Worm (Caenorhabditis elegans) whole organism, L4/young adult: ENCODE measurements around the gene clec-55.
"Not testable (repeated sequence)": the region's sequence is repeated elsewhere in the genome, so short reads cannot be mapped to it uniquely, and the experiment has no call there.

Source experiments
- W03F9.2 ChIP-seq: fragments of 150-350 bp; optimal IDR thresholded peaks from 2 replicates; lab custom pipeline; 2014; ENCODE audit warnings: missing biosample characterization, missing genetic modification characterization
- dao-5 ChIP-seq: sonication (generic microtip); optimal IDR thresholded peaks from 2 replicates; lab custom pipeline; 2016; ENCODE audit warnings: missing genotype, missing genetic modification characterization, moderate library complexity, missing compliant biosample characterization
- him-1 ChIP-seq: sonication (generic microtip); optimal IDR thresholded peaks from 2 replicates; lab custom pipeline; 2016; ENCODE audit warnings: missing genotype, missing genetic modification reagents, missing genetic modification characterization, missing compliant biosample characterization

The clec-55 gene

DNA sequence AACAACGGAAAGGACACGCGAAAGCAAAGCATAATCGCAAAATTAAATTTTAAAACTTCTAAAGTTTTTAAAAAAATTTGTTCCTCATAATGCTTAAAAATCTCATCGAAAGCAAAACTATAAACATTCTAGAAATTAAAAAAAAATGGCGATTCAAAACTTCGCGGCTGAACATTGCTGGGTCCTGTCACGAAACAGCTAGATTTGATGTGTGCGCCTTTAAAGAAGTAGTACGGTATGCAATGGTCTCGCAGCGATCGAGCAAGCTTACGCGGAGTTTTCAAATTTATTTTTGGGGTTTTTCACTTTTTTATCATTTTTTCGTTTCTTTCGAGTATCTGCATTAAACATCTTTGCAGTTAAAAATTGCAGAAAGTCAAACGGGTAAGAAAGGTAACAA, 22.0 kb upstream of the clec-55 start, which contains the start of gene coh-3:
Gene coh-3 (plus strand): TSS at position 353 of the 400 bp plus-strand sequence.
- TF ChIP-seq him-1 (tag; lab: Kevin White, UChicago): no peak
- no peak for TF ChIP-seq dao-5 (tag; lab: Kevin White, UChicago)
- peak; percentile 48 for TF ChIP-seq W03F9.2 (tag; lab: Kevin White, UChicago)

DNA sequence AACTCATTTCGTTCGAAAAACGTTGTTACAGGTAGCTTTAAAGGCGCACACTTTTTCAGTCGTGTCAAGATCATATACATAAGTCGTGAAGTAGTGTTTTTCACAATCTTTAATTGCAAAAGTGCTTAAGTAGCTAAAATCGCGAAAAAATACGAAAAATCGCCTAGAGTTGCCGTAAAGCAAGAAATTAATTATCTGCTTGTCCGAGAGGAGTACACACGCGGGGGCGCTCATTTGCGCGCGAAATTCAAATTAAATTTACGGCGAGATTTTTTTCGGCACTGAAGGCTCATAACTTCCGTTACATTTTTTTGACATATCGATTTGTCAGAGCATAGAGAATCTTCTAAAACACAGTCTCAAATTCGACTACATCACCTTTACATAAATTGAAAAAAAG, 19.0 kb upstream of the clec-55 start:
- TF ChIP-seq dao-5 (tag; lab: Kevin White, UChicago) (no peak), W03F9.2 (tag; lab: Kevin White, UChicago) (no peak)

DNA sequence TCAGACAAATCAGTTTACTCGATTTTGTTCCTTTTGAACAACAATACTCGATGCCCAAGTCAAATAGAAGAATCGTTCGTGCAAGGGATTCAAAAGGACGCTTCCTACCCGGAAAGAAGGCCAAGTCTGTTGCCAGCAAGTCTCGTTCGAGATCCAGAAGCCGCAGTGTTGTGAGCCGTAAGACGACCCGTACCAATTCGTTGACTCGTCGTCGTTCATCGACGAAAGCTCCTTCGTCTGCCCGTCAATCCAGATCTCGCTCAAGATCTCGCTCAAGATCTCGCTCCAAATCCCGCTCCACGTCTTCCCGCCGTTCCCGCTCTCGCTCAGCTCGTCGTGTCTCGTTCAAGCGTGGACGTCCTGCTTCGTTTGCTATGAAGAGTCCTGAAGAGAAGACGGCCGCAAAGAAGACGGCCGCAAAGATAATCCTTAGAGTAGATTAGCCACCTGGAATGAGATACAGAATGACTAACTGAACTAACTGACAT, 18.4 kb upstream of the clec-55 start, which contains the start of gene F08H9.2:
Gene F08H9.2 (plus strand): TSS at position 51 of the 488 bp plus-strand sequence.
- TF ChIP-seq him-1 (tag; lab: Kevin White, UChicago) (no peak), dao-5 (tag; lab: Kevin White, UChicago) (no peak), W03F9.2 (tag; lab: Kevin White, UChicago) (no peak)

DNA sequence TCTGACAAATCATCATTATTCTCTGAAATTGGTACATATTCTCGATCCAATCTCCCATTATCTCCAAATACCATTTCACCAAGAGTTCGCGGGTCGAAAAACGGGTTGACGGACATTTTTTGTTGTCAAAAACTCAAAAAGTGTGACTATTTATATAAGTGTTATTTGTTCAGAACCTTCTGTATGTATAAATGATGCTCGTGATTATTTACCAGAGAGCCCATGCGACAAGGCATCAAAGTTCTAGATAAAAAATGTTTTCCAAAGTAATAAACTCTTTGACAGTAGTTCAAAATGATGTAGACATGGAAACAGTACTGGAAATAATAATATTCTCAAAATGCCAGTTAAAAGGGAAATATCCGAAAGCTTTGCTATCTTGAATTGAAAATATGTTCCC, 16.4 kb upstream of the clec-55 start:
- TF ChIP-seq him-1 (tag; lab: Kevin White, UChicago) (no peak), W03F9.2 (tag; lab: Kevin White, UChicago) (no peak), dao-5 (tag; lab: Kevin White, UChicago) (no peak)

DNA sequence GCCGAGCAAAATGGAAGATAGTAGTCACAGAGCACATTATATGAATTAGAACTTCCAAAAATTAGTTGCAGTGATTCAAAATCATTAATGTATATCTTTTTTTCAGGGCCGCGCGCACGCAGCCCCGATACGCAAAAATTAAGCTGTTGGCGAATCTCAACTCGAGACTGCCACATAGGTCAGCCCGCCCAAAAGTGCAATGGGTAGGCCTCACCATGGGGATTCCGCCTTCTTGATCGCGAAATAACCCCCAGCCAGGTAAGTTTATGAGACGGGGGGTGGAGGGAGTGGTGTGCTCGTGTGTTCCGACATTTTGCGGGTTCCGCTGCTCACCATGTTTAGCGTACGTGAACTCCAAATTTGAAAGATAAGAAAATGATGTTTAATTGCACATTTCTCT, 16.0 kb upstream of the clec-55 start, which contains the start of gene F08H9.3:
Gene F08H9.3 (minus strand): TSS at position 252 of the 400 bp plus-strand sequence.
- not testable (repeated sequence) for TF ChIP-seq him-1, dao-5, W03F9.2 (tag; lab: Kevin White, UChicago)

DNA sequence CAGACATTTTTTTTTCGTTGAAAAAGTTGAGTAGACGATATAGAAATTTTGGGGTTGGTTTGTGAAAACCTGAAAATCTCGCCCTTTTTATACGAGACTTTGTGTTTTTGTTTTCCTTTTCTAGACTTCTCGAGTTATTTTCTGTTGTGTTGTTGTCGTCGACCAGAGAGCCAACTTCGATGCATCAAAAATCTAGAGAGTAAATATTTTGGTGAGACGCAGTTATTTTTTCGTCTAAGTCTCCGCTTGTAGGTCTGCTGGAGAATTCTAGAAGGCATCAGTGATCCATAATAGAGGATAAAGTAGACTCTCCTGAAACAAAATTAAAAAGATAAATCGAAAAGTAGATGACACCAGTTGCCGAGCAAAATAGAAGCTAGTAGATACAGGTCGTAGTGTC, 14.7 kb upstream of the clec-55 start, which contains the start of gene F08H9.4:
Gene F08H9.4 (minus strand): TSS at position 61 of the 400 bp plus-strand sequence.
- TF ChIP-seq dao-5 (tag; lab: Kevin White, UChicago): no peak
- no peak for TF ChIP-seq W03F9.2 (tag; lab: Kevin White, UChicago)
- TF ChIP-seq him-1 (tag; lab: Kevin White, UChicago): no peak

DNA sequence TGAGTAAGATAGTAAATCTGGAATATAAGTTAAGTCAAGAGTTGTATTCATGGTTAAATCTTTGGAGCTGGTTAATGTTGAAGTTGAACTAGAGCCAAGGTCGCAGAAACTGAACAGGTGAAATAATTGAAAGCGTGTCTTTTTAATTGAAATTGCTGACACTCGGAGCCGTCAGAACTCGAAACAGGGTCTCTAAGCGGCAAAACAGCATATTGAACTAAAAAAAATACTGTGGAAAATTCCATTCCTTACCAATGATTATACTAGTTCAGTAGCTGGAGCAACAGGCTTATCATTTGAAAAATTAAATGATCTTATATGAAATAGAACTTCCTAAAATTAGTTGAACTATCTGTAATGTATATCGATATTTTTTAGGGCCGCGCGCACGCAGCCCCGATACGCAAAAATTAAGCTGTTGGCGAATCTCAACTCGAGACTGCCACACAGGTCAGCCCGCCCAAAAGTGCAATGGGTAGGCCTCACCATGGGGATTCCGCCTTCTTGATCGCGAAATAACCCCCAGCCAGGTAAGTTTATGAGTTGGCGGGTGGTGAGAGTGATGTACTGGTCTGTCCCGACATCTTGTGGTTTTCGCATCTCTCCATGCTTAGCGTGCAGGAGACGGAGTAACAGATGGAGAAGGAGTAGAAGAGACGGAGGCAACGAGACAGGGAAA, 10.7 kb upstream of the clec-55 start, which contains the start of gene srz-97:
Gene srz-97 (minus strand): TSS at position 51 of the 679 bp plus-strand sequence.
- TF ChIP-seq him-1 (tag; lab: Kevin White, UChicago) (no peak), dao-5 (tag; lab: Kevin White, UChicago) (no peak), W03F9.2 (tag; lab: Kevin White, UChicago) (no peak)

DNA sequence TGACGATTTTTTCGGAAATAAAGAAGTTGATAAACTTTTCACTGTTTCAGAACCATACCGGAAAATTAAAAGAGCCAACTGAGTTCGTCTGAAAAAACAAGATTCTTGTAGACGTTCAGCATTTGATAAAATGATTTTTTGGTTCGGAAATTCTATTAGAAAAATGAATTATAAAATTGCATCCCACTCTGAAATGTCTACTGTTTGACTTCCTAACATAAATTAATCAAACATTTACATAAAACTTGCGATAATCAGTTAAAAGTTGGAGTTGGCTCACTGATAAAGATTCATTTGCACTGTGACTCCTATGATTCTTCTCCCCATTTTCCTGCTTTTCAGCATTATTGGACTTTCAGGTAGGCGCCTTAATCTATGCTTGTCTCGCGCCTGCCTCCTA, 10.1 kb upstream of the clec-55 start, which contains the start of gene clec-57:
Gene clec-57 (plus strand): TSS at position 301 of the 400 bp plus-strand sequence.
- TF ChIP-seq him-1 (tag; lab: Kevin White, UChicago): no peak
- TF ChIP-seq dao-5 (tag; lab: Kevin White, UChicago): no peak
- no peak for TF ChIP-seq W03F9.2 (tag; lab: Kevin White, UChicago)

DNA sequence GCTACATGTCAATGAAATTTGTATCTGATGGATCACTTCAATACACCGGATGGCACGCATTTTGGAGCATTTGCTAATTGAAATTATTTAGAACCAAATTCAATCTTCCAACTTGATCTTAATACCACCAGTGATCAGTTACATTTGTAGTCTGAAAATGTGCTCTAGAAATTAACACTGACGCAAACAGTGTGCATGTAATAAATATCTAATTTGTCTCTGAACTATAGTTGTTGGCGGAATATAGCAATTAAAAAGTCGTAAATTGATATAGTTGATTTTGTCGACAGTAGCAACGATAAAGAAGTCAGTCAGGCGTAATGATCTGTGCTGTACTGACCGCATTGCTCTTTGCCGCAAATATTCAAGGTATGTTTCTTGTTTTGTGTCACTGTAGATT, 6.8 kb upstream of the clec-55 start, which contains the start of gene clec-227:
Gene clec-227 (plus strand): TSS at position 301 of the 400 bp plus-strand sequence.
- TF ChIP-seq W03F9.2 (tag; lab: Kevin White, UChicago) (no peak), dao-5 (tag; lab: Kevin White, UChicago) (no peak), him-1 (tag; lab: Kevin White, UChicago) (no peak)

DNA sequence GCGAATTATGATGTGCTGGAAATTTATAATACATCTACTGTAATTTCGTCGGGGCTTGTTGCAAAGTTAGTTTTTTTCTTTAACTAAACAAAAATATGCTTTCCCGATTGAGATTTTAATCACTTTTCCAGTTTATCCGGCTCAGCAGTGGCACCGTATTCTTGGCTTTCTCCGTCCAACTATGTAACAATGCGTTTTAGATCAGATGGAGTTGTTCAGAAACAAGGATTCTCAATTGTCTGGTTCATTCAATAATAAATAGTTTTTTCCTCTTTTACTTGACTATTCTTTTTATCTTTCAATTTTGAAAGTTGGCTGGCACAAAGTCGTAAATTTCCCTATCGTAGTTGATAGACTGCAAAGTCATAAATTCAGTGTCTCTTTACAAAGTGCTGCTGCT, 5.0 kb upstream of the clec-55 start, which contains the start of gene clec-56:
Gene clec-56 (plus strand): TSS at position 301 of the 400 bp plus-strand sequence.
- TF ChIP-seq W03F9.2 (tag; lab: Kevin White, UChicago) (no peak), him-1 (tag; lab: Kevin White, UChicago) (no peak), dao-5 (tag; lab: Kevin White, UChicago) (no peak)

DNA sequence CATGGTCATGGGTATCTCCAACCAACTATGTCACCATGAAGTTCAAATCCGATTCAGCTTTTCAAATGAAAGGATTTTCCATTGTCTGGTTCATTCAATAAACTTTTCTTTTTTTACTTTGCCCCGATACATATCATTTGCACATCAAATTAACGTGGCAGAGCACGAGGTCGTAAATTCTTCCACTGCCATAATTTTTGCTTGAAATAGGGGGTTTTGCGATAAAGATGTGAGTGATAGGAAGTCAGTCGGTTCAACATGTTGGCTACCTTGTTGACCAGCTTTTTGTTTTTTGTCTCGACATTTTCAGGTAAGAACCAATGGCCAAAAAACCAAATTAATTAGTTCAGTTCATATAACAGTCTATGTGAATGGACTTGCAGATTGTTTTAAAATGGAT, 2.4 kb upstream of the clec-55 start, which contains the start of gene clec-54:
Gene clec-54 (plus strand): TSS at position 224 of the 400 bp plus-strand sequence.
- TF ChIP-seq dao-5 (tag; lab: Kevin White, UChicago): no peak
- no peak for TF ChIP-seq W03F9.2 (tag; lab: Kevin White, UChicago)
- no peak for TF ChIP-seq him-1 (tag; lab: Kevin White, UChicago)

DNA sequence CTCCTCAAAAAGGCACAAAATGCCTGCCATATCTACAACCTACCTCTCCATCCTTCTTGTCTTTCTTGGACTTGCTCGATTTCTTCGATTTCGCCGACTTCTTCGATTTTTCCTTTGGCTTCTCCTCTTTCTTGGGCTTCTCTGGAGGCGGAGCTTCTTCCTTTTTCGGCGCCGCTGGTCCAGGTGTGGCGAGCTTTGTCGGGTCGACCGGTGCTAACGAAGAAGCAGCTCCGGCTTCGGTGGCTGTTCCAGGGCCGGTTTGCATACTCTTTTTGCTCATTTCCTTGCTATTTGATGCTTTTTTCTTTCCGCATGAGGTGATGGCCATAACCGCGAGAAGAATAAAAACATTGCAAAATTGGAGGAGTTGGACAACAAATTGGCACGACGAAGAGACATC, 1.5 kb downstream of the clec-55 start:
- TF ChIP-seq W03F9.2 (tag; lab: Kevin White, UChicago) (no peak), dao-5 (tag; lab: Kevin White, UChicago) (no peak), him-1 (tag; lab: Kevin White, UChicago) (no peak)

DNA sequence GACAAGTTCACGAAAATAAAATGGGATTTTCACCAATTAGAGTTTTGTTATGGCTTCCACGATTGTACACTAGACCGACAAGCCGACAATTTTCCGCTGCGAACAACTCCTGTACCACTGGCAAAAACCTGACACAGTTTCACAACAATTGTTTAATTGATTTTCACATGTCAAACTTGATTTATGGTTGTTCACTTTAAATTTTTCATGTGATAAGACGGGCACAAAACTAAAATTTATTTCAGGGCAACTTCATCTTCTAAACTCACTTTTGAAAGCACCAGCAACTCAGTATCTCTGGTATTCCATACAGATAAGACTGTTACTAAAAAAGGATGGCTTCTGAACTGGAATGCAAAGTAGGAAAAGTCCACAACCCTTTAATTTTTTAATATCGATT, 2.3 kb downstream of the clec-55 start, which contains the start of gene R02D5.7:
Gene R02D5.7 (minus strand): TSS at position 101 of the 400 bp plus-strand sequence.
- TF ChIP-seq him-1 (tag; lab: Kevin White, UChicago) (no peak), dao-5 (tag; lab: Kevin White, UChicago) (no peak)
